Worm (Caenorhabditis elegans): Measurements from ENCODE around the gene cfim-2.
A peak's percentile ranks its signal among the peaks of the same experiment; 100 is the strongest.

The cfim-2 gene

ce11 chrIV:8951953-8952567 lies 25.9 kb downstream of the cfim-2 start:
- TF ChIP-seq crh-2 (tag; optimal IDR thresholded peaks at IDR 0.05) = no peak
- TF ChIP-seq sma-9 (GFP tag; optimal IDR thresholded peaks at IDR 0.05) = no peak
- TF ChIP-seq sma-9 (tag; optimal IDR thresholded peaks at IDR 0.05) = no peak
- TF ChIP-seq mab-5 (tag; optimal IDR thresholded peaks at IDR 0.05) = no peak
- TF ChIP-seq nhr-237 (tag; optimal IDR thresholded peaks at IDR 0.05) = no peak
- peak; percentile 31 for TF ChIP-seq fos-1 (tag; optimal IDR thresholded peaks at IDR 0.05)
- TF ChIP-seq ztf-1 (GFP tag; conservative IDR thresholded peaks at IDR 0.05) = no peak
- no peak for TF ChIP-seq nhr-21 (tag; optimal IDR thresholded peaks at IDR 0.05)
- no peak for TF ChIP-seq C34F6.9 (tag; optimal IDR thresholded peaks at IDR 0.05)

DNA sequence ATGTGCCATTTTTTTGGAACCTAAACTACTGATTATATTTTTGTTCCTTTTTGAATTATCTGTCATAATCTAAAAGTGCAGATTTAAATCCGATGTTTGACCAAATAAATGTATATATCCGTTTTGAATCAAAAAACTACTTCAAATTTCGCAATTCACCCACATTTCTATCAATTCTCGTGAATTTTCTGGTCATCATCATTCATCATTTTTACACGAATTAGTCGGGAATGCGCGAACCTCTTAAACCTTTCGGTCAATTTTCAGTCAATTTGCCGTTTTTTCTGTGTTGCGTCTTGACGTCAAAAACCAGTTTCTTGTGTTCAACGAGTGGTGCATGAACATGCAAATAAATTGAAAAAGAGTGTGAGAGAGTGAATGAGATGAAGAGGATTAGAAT lies 28.0 kb downstream of the cfim-2 start:
- no peak for TF ChIP-seq snpc-4 (tag; optimal IDR thresholded peaks at IDR 0.05)
- peak; percentile 9 for TF ChIP-seq unc-55 (GFP tag; optimal IDR thresholded peaks at IDR 0.05)
- no peak for TF ChIP-seq zag-1 (tag; optimal IDR thresholded peaks at IDR 0.05)
- TF ChIP-seq unc-62 (GFP tag; optimal IDR thresholded peaks at IDR 0.05) = no peak
- no peak for TF ChIP-seq blmp-1 (tag; optimal IDR thresholded peaks at IDR 0.05; ENCODE audit: insufficient read depth)
- TF ChIP-seq mdl-1 (tag; optimal IDR thresholded peaks at IDR 0.05) = no peak
- peak; percentile 5 for TF ChIP-seq nhr-6 (tag; optimal IDR thresholded peaks at IDR 0.05)

- TF ChIP-seq gmeb-1 (tag; optimal IDR thresholded peaks at IDR 0.05) (no peak), lin-11 (tag; optimal IDR thresholded peaks at IDR 0.05) (no peak), ztf-1 (GFP tag; conservative IDR thresholded peaks at IDR 0.05) (no peak), sem-4 (tag; optimal IDR thresholded peaks at IDR 0.05) (no peak), nhr-77 (tag; optimal IDR thresholded peaks at IDR 0.05) (no peak), skn-1 (tag; optimal IDR thresholded peaks at IDR 0.05) (no peak), sma-9 (GFP tag; optimal IDR thresholded peaks at IDR 0.05) (no peak), sma-9 (tag; optimal IDR thresholded peaks at IDR 0.05) (no peak), unc-62 (GFP tag; optimal IDR thresholded peaks at IDR 0.05) (no peak), alr-1 (tag; optimal IDR thresholded peaks at IDR 0.05) (no peak), lin-13 (GFP tag; optimal IDR thresholded peaks at IDR 0.05) (no peak), dmd-4 (tag; optimal IDR thresholded peaks at IDR 0.05) (no peak), ztf-4 (tag; optimal IDR thresholded peaks at IDR 0.05) (no peak), nhr-129 (tag; optimal IDR thresholded peaks at IDR 0.05) (no peak), aly-2 (tag; optimal IDR thresholded peaks at IDR 0.05) (no peak), lsy-2 (tag; optimal IDR thresholded peaks at IDR 0.05) (no peak), nhr-12 (tag; optimal IDR thresholded peaks at IDR 0.05) (no peak)
Measured at ce11 chrIV:8956189-8956588, 30.1 kb downstream of the cfim-2 start, which contains the start of gene tpra-1. tpra-1 (plus strand) TSS chrIV:8956489.

- TF ChIP-seq ztf-11 (tag; optimal IDR thresholded peaks at IDR 0.05) (no peak), gmeb-1 (tag; optimal IDR thresholded peaks at IDR 0.05) (no peak), elt-3 (tag; optimal IDR thresholded peaks at IDR 0.05) (no peak), dmd-4 (tag; optimal IDR thresholded peaks at IDR 0.05) (no peak), nhr-6 (tag; optimal IDR thresholded peaks at IDR 0.05) (no peak), zag-1 (tag; optimal IDR thresholded peaks at IDR 0.05) (no peak), ztf-4 (tag; optimal IDR thresholded peaks at IDR 0.05) (no peak), nhr-21 (tag; optimal IDR thresholded peaks at IDR 0.05) (no peak), nhr-25 (tag; optimal IDR thresholded peaks at IDR 0.05) (no peak), F13H6.1 (tag; optimal IDR thresholded peaks at IDR 0.05) (no peak), ZK546.5 (tag; optimal IDR thresholded peaks at IDR 0.05) (no peak), nhr-12 (tag; optimal IDR thresholded peaks at IDR 0.05) (no peak), ama-1 (optimal IDR thresholded peaks at IDR 0.05) (no peak), sem-4 (tag; optimal IDR thresholded peaks at IDR 0.05) (no peak), crh-2 (tag; optimal IDR thresholded peaks at IDR 0.05) (no peak), snpc-4 (tag; optimal IDR thresholded peaks at IDR 0.05) (no peak), unc-55 (GFP tag; optimal IDR thresholded peaks at IDR 0.05) (no peak), skn-1 (tag; optimal IDR thresholded peaks at IDR 0.05) (no peak), peb-1 (tag; optimal IDR thresholded peaks at IDR 0.05) (no peak)
Measured at ce11 chrIV:8965883-8966282, 39.8 kb downstream of the cfim-2 start, which contains the start of gene C53B4.2. C53B4.2 (plus strand) TSS chrIV:8966183.

- TF ChIP-seq fos-1 (tag; optimal IDR thresholded peaks at IDR 0.05) (no peak), ceh-82 (tag; optimal IDR thresholded peaks at IDR 0.05) (no peak), sma-9 (GFP tag; optimal IDR thresholded peaks at IDR 0.05) (no peak), sma-9 (tag; optimal IDR thresholded peaks at IDR 0.05) (no peak), F13H6.1 (tag; optimal IDR thresholded peaks at IDR 0.05) (no peak), elt-3 (tag; optimal IDR thresholded peaks at IDR 0.05) (no peak), nhr-12 (tag; optimal IDR thresholded peaks at IDR 0.05) (no peak), lin-13 (GFP tag; optimal IDR thresholded peaks at IDR 0.05) (no peak), crh-2 (tag; optimal IDR thresholded peaks at IDR 0.05) (no peak)
Measured at ce11 chrIV:8967990-8968389, 41.9 kb downstream of the cfim-2 start, which contains the start of gene suex-2. suex-2 (plus strand) TSS chrIV:8968290.

Data from whole organism, L2 larva.